Fruit fly (Drosophila melanogaster): ENCODE results near the gene CG5861.

DNA sequence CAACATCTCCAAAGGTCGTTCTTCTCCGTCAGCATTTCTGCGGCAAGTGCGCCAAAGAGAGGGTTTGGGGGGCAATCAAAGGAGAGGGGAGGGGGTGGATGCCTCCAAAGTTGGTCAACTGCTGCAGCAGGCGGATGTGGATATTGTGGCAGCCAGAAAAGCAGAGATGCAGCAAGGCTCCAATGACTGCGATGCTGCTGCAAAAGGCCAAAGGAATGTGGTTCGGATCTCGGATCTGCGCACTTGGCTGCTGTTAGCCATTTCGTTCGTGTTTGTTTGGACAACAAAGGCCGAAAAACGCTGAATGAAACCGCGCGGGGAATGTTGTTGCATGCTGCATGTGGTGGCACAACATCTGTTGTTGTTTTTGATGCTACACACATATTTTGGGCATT, 25.0 kb downstream of the CG5861 start:
- TF ChIP-seq psq (optimal IDR thresholded peaks at IDR 0.05) (no peak), usp (GFP tag; optimal IDR thresholded peaks at IDR 0.05) (no peak), EcR (GFP tag; optimal IDR thresholded peaks at IDR 0.05) (peak in 1 of 2 experiments; percentile 78)
